Fruit fly (Drosophila melanogaster): Measurements from ENCODE around the gene Zmynd8.

The Zmynd8 gene

DNA sequence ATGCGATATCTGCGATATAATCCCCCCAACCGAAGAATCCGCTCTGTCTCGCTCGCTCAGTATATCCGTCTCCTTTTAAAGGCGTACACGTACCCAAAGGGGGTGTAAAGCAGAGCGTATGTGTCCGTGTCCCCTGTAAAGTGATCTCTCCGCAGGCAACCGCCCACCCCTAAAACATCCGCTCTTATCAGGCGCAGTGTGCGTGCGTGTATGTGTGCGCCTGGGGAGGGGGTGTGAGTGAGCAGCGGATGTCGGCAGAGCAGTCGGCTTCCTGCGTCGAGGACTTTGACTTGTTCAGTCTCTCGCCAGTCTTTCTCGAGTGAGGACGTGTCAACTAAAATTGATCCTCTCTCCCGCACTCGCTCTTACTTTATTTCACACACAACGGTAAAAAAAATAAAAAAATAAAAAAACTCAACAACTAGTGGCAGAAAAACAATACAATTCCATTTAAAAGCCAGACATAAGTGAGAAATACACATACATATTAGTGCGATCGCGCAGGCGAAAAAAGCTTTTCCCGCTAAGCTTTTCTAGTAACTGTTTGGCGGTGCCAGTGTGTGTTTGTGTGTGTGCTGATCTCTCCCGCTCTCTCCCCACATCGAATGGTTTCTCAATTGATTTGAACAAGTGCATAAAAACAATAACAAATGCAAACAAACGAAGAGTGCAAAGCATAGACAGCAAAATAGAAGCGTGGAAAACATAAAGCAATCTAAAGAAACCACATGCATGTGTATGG lies 56.4 kb downstream of the Zmynd8 start (continued):
- no peak for TF ChIP-seq slp2 (GFP tag; optimal IDR thresholded peaks at IDR 0.05)
- no peak for TF ChIP-seq CG9609 (GFP tag; optimal IDR thresholded peaks at IDR 0.05)
- TF ChIP-seq zen2 (GFP tag; IDR thresholded peaks at IDR 0.05; ENCODE audit: partially characterized antibody) = no peak
- TF ChIP-seq CG4730 (GFP tag; IDR thresholded peaks at IDR 0.05) = no peak
- no peak for TF ChIP-seq Oli (tag; optimal IDR thresholded peaks at IDR 0.05)

DNA sequence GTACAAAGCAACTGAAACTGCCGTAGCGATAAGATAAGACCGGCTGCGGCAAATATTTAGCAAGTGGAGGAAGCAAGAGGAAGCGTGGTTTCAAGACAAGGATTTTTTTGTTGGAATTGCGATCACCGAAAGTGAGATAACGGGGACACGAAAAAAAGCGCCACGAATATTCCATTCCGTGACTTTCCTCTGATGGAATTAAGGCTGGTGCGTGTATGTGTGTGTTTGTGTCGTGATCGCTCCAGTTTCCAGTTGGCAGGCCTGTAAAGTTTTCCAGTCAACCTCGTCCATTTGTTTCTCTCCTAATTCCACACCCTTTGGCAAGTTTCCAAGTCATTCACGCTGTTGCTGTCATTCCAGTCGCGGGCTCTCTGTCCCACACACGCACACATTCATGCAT lies 57.0 kb downstream of the Zmynd8 start:
- TF ChIP-seq Med (GFP tag) = peak; percentile 52
- peak; percentile 35; the same call in 1 of the 2 replicates for TF ChIP-seq vvl (GFP tag; IDR thresholded peaks at IDR 0.05)
- no peak for TF ChIP-seq CG3407 (GFP tag; optimal IDR thresholded peaks at IDR 0.05)
- TF ChIP-seq CG8089 (GFP tag; optimal IDR thresholded peaks at IDR 0.05) = no peak
- TF ChIP-seq Hey (tag; optimal IDR thresholded peaks at IDR 0.05) = peak; percentile 13
- no peak for TF ChIP-seq CG2129 (GFP tag; IDR thresholded peaks at IDR 0.05; ENCODE audit: partially characterized antibody)
- TF ChIP-seq CG15479 (GFP tag; optimal IDR thresholded peaks at IDR 0.05) = no peak
- no peak for TF ChIP-seq CG7928 (GFP tag; optimal IDR thresholded peaks at IDR 0.05)
- TF ChIP-seq Doc2 (GFP tag; IDR thresholded peaks at IDR 0.05) = no peak
- TF ChIP-seq onecut (GFP tag; IDR thresholded peaks at IDR 0.05) = no peak
- peak; percentile 77 for TF ChIP-seq sens (GFP tag)
- TF ChIP-seq CG9932 (GFP tag; IDR thresholded peaks at IDR 0.05) = no peak
- no peak for TF ChIP-seq Ets97D (GFP tag; optimal IDR thresholded peaks at IDR 0.05)
- TF ChIP-seq dm (GFP tag; optimal IDR thresholded peaks at IDR 0.05) = peak; percentile 3
- TF ChIP-seq Hr39 (optimal IDR thresholded peaks at IDR 0.05) = no peak
- TF ChIP-seq B-H1 (GFP tag; IDR thresholded peaks at IDR 0.05) = no peak
- no peak for TF ChIP-seq nerfin-2 (GFP tag; IDR thresholded peaks at IDR 0.05; ENCODE audit: partially characterized antibody)
- no peak for TF ChIP-seq Chrac-16 (GFP tag; optimal IDR thresholded peaks at IDR 0.05)
- no peak for TF ChIP-seq Dip3 (GFP tag; optimal IDR thresholded peaks at IDR 0.05)
- TF ChIP-seq zen2 (GFP tag; IDR thresholded peaks at IDR 0.05; ENCODE audit: partially characterized antibody) = no peak
- TF ChIP-seq CG3995 (GFP tag; optimal IDR thresholded peaks at IDR 0.05) = peak; percentile 63
- TF ChIP-seq Rx (GFP tag; IDR thresholded peaks at IDR 0.05) = no peak
- TF ChIP-seq CG13775 (GFP tag; optimal IDR thresholded peaks at IDR 0.05) = no peak
- TF ChIP-seq ATbp (GFP tag; optimal IDR thresholded peaks at IDR 0.05) = no peak
- TF ChIP-seq CG16779 (GFP tag; IDR thresholded peaks at IDR 0.05) = no peak
- 0 out of 2 replicates have a peak, but pooled peaks have one; percentile 11 for TF ChIP-seq GATAe (GFP tag; conservative IDR thresholded peaks at IDR 0.05)
- no peak for TF ChIP-seq CG2678 (tag; optimal IDR thresholded peaks at IDR 0.05)
- 0 out of 3 replicates have a peak, but pooled peaks have one; percentile 18 for TF ChIP-seq CG34422 (GFP tag; IDR thresholded peaks at IDR 0.05)
- no peak for TF ChIP-seq ac (GFP tag; optimal IDR thresholded peaks at IDR 0.05)
- no peak for TF ChIP-seq Usf (GFP tag; optimal IDR thresholded peaks at IDR 0.05)
- no peak for TF ChIP-seq CG10321 (GFP tag; IDR thresholded peaks at IDR 0.05)
- no peak for TF ChIP-seq CG10654 (GFP tag; optimal IDR thresholded peaks at IDR 0.05)
- TF ChIP-seq CG11696 (GFP tag; IDR thresholded peaks at IDR 0.05) = no peak
- TF ChIP-seq BtbVII (GFP tag; optimal IDR thresholded peaks at IDR 0.05) = no peak
- TF ChIP-seq vfl (GFP tag; optimal IDR thresholded peaks at IDR 0.05) = no peak
- TF ChIP-seq CG34376 (GFP tag; optimal IDR thresholded peaks at IDR 0.05) = no peak
- peak; percentile 3 for TF ChIP-seq CG1603 (tag; optimal IDR thresholded peaks at IDR 0.05)
- no peak for TF ChIP-seq D19A (tag; optimal IDR thresholded peaks at IDR 0.05)
- TF ChIP-seq da (GFP tag; optimal IDR thresholded peaks at IDR 0.05) = no peak
- TF ChIP-seq bcd (GFP tag; optimal IDR thresholded peaks at IDR 0.05) = no peak

All from whole organism, embryonic.